Worm (Caenorhabditis elegans) whole organism, L3 larva: ENCODE measurements around the gene pus-1.

ENCODE experiments used
- R02D3.7 ChIP-seq: fragments of 150-350 bp; optimal IDR thresholded peaks from 2 replicates; lab custom pipeline; 2014; ENCODE audit warnings: missing biosample characterization, missing genetic modification characterization
- ZK546.5 ChIP-seq: sonication (generic microtip); optimal IDR thresholded peaks from 2 replicates; lab custom pipeline; 2017; ENCODE audit warnings: missing biosample characterization, missing genetic modification characterization
- aly-2 ChIP-seq: fragments of 150-350 bp; optimal IDR thresholded peaks from 2 replicates; lab custom pipeline; 2014; ENCODE audit warnings: missing biosample characterization, missing genetic modification characterization
- ceh-28 ChIP-seq: fragments of 150-350 bp; optimal IDR thresholded peaks from 2 replicates; lab custom pipeline; 2014; ENCODE audit warnings: missing biosample characterization, missing genetic modification reagents, missing genetic modification characterization
- ceh-82 ChIP-seq: fragments of 150-350 bp; optimal IDR thresholded peaks from 2 replicates; lab custom pipeline; 2014; ENCODE audit warnings: missing biosample characterization, missing genetic modification characterization
- ceh-9 ChIP-seq: sonication (generic microtip); optimal IDR thresholded peaks from 2 replicates; lab custom pipeline; 2018; ENCODE audit warnings: missing biosample characterization, missing genetic modification characterization
- daf-12 ChIP-seq: fragments of 150-350 bp; optimal IDR thresholded peaks from 2 replicates; lab custom pipeline; 2014; ENCODE audit warnings: missing biosample characterization, missing genetic modification reagents, missing genetic modification characterization
- egl-5 ChIP-seq: fragments of 150-350 bp; optimal IDR thresholded peaks from 2 replicates; lab custom pipeline; 2017; ENCODE audit warnings: missing biosample characterization, missing genetic modification reagents, missing genetic modification characterization, inconsistent platforms
- elt-1 ChIP-seq: fragments of 150-350 bp; optimal IDR thresholded peaks from 2 replicates; lab custom pipeline; 2014; ENCODE audit warnings: missing biosample characterization, missing genetic modification characterization
- elt-2 ChIP-seq: sonication (generic microtip); optimal IDR thresholded peaks from 2 replicates; lab custom pipeline; 2016; ENCODE audit warnings: missing genetic modification reagents, mild to moderate bottlenecking, missing genetic modification characterization, missing compliant biosample characterization
- elt-3 ChIP-seq, 3 experiments: fragments of 150-350 bp in 1 of 3; sonication (generic microtip) in 2 of 3; optimal IDR thresholded peaks; 2 replicates in 2 of 3; 4 replicates in 1 of 3; lab custom pipeline; 2014 to 2017; ENCODE audit warnings: missing biosample characterization in 3 of 3, missing genetic modification characterization in 3 of 3
- eor-1 ChIP-seq, 2 experiments: fragments of 150-350 bp; optimal IDR thresholded peaks; 2 replicates each; lab custom pipeline; 2014 to 2018; ENCODE audit warnings: missing biosample characterization in 2 of 2, missing genetic modification characterization in 2 of 2
- fkh-10 ChIP-seq: sonication (generic microtip); optimal IDR thresholded peaks from 2 replicates; lab custom pipeline; 2017; ENCODE audit warnings: missing biosample characterization, missing genetic modification reagents, missing genetic modification characterization
- fkh-2 ChIP-seq: fragments of 150-350 bp; optimal IDR thresholded peaks from 2 replicates; lab custom pipeline; 2014; ENCODE audit warnings: missing biosample characterization, missing genetic modification reagents, missing genetic modification characterization
- hmg-11 ChIP-seq: sonication (generic microtip); optimal IDR thresholded peaks from 2 replicates; lab custom pipeline; 2016; ENCODE audit warnings: missing genetic modification characterization, missing compliant biosample characterization
- jun-1 ChIP-seq: fragments of 150-350 bp; optimal IDR thresholded peaks from 2 replicates; lab custom pipeline; 2014; ENCODE audit warnings: missing biosample characterization, missing genetic modification reagents, missing genetic modification characterization
- lin-15B ChIP-seq: fragments of 150-350 bp; optimal IDR thresholded peaks from 2 replicates; lab custom pipeline; 2014; ENCODE audit warnings: missing biosample characterization, missing genetic modification characterization
- lin-39 ChIP-seq: fragments of 150-350 bp; optimal IDR thresholded peaks from 2 replicates; lab custom pipeline; 2018; ENCODE audit warnings: missing biosample characterization, missing genetic modification reagents, missing genetic modification characterization
- lsy-12 ChIP-seq: sonication (generic microtip); optimal IDR thresholded peaks from 2 replicates; lab custom pipeline; 2016; ENCODE audit warnings: mild to moderate bottlenecking, missing genetic modification characterization, missing compliant biosample characterization
- mdl-1 ChIP-seq: fragments of 150-350 bp; optimal IDR thresholded peaks from 2 replicates; lab custom pipeline; 2014; ENCODE audit warnings: missing biosample characterization, missing genetic modification characterization
- mml-1 ChIP-seq: fragments of 150-350 bp; sonication (generic microtip); optimal IDR thresholded peaks from 3 replicates; lab custom pipeline; 2014; ENCODE audit warnings: missing biosample characterization, missing genetic modification characterization
- nfya-1 ChIP-seq: sonication (generic microtip); optimal IDR thresholded peaks from 2 replicates; lab custom pipeline; 2017; ENCODE audit warnings: missing genetic modification characterization, mild to moderate bottlenecking, missing compliant biosample characterization, antibody characterized with exemption, moderate library complexity; ENCODE audit not compliant: insufficient read depth
- nhr-12 ChIP-seq: fragments of 150-350 bp; optimal IDR thresholded peaks from 2 replicates; lab custom pipeline; 2014; ENCODE audit warnings: missing biosample characterization, missing genetic modification characterization
- nhr-25 ChIP-seq: sonication (generic microtip); optimal IDR thresholded peaks from 2 replicates; lab custom pipeline; 2017; ENCODE audit warnings: missing biosample characterization, missing genetic modification characterization
- nhr-28 ChIP-seq: fragments of 150-350 bp; optimal IDR thresholded peaks from 2 replicates; lab custom pipeline; 2014; ENCODE audit warnings: missing biosample characterization, missing genetic modification characterization
- nhr-43 ChIP-seq: sonication (generic microtip); optimal IDR thresholded peaks from 2 replicates; lab custom pipeline; 2016; ENCODE audit warnings: mild to moderate bottlenecking, missing genetic modification characterization, missing compliant biosample characterization; ENCODE audit not compliant: poor library complexity, severe bottlenecking
- nhr-67 ChIP-seq: fragments of 150-350 bp; optimal IDR thresholded peaks from 2 replicates; lab custom pipeline; 2014; ENCODE audit warnings: missing biosample characterization, missing genetic modification characterization
- pha-4 ChIP-seq: fragments of 150-350 bp; optimal IDR thresholded peaks from 2 replicates; lab custom pipeline; 2014; ENCODE audit warnings: missing biosample characterization, missing genetic modification reagents, missing genetic modification characterization
- skn-1 ChIP-seq: fragments of 150-350 bp; optimal IDR thresholded peaks from 2 replicates; lab custom pipeline; 2014; ENCODE audit warnings: missing biosample characterization, missing genetic modification characterization
- tbx-2 ChIP-seq: sonication (generic microtip); optimal IDR thresholded peaks from 2 replicates; lab custom pipeline; 2016; ENCODE audit warnings: mild to moderate bottlenecking, missing genetic modification characterization, missing compliant biosample characterization
- unc-39 ChIP-seq: sonication (generic microtip); optimal IDR thresholded peaks from 4 replicates; lab custom pipeline; 2017; ENCODE audit warnings: missing biosample characterization, missing genetic modification characterization
- unc-62 ChIP-seq: fragments of 150-350 bp; sonication (generic microtip); optimal IDR thresholded peaks from 4 replicates; lab custom pipeline; 2014; ENCODE audit warnings: missing biosample characterization, missing genetic modification reagents, missing genetic modification characterization
- zag-1 ChIP-seq: fragments of 150-350 bp; optimal IDR thresholded peaks from 2 replicates; lab custom pipeline; 2014; ENCODE audit warnings: missing biosample characterization, missing genetic modification characterization
- ztf-11 ChIP-seq: fragments of 150-350 bp; optimal IDR thresholded peaks from 2 replicates; lab custom pipeline; 2014; ENCODE audit warnings: missing biosample characterization, missing genetic modification characterization

The pus-1 gene

ce11 chrV:16774428-16774827 lies 20.3 kb downstream of the pus-1 start:
- TF ChIP-seq nhr-67 (tag; lab: Kevin White, UChicago) (no peak), jun-1 (tag; lab: Kevin White, UChicago) (no peak), nhr-25 (tag; lab: Kevin White, UChicago) (peak; percentile 34), ceh-82 (tag; lab: Kevin White, UChicago) (no peak), mml-1 (tag; lab: Kevin White, UChicago) (no peak), hmg-11 (no peak), eor-1 (tag; optimal IDR thresholded peaks at IDR 0.05; lab: Kevin White, UChicago) (no peak)
- TF ChIP-seq, all 47 proteins: peak for 1

ce11 chrV:16759937-16760336 lies 34.8 kb downstream of the pus-1 start:
- TF ChIP-seq nhr-12 (tag; lab: Kevin White, UChicago) (no peak), unc-39 (no peak), nhr-28 (no peak), tbx-2 (tag; lab: Kevin White, UChicago) (no peak), unc-62 (GFP tag; lab: Kevin White, UChicago) (no peak), mdl-1 (tag; lab: Kevin White, UChicago) (no peak), nfya-1 (no peak), lin-15B (tag; lab: Kevin White, UChicago) (no peak), egl-5 (tag; lab: Kevin White, UChicago) (no peak), elt-2 (no peak), ceh-9 (tag; lab: Kevin White, UChicago) (no peak), eor-1 (tag; optimal IDR thresholded peaks at IDR 0.05; lab: Kevin White, UChicago) (no peak), jun-1 (tag; lab: Kevin White, UChicago) (no peak), daf-12 (no peak), ceh-82 (tag; lab: Kevin White, UChicago) (no peak)

- TF ChIP-seq ztf-11 (tag; lab: Kevin White, UChicago) (no peak), elt-1 (tag; lab: Kevin White, UChicago) (no peak), nfya-1 (peak; percentile 75), elt-3 (tag; optimal IDR thresholded peaks at IDR 0.05; lab: Kevin White, UChicago) (no peak)
Measured at ce11 chrV:16756166-16756565, 38.6 kb downstream of the pus-1 start.

DNA sequence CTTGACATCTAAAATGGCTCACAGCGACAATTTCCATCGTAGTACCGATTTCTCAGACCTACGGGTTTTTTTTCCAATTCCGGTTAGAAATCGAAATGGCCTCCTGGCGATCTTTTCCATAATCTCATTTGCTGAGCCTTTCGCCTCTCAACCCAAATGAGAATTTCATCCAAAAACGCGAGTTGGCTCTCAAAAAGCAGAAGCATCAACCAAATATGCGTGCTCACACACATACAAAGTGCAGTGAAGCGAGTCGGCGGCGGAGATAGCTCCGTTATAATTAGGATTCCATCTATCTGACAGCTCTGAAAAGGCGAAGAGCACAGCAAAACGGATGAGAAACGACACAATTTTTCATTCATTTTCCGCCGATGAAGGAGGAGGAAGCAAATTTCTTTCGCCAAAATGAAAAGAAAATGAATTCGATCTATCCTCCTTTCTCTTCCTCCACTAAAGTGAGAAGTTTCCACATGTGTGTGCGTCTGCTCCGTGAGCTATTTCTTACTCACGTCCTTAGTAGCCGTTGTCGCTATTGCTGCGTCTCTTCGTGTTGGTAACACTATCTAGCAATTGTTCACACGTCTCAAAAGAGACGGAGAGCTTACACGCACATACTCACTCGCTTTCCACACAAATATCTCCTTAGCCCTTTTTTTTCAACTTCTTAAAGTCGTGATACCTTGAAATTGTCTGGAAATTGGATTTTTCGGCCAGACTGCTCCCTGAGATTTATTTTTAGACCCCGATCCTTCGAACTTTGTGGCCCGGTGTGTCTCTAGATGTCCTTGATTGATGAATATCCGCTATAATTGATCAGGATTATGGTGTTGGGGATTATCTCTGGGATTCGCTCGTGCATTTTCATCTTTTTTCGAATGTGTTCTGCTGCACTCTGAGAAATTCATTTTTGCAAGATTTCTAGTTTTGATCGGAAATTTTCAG lies 42.4 kb downstream of the pus-1 start:
- TF ChIP-seq hmg-11 (peak; percentile 35), fkh-10 (GFP tag; lab: Kevin White, UChicago) (peak; percentile 27), nfya-1 (peak; percentile 21), pha-4 (tag; lab: Kevin White, UChicago) (no peak), tbx-2 (tag; lab: Kevin White, UChicago) (no peak)
- TF ChIP-seq, all 47 proteins: peak for 3

- TF ChIP-seq nhr-43 (tag; lab: Kevin White, UChicago) (no peak), ceh-9 (tag; lab: Kevin White, UChicago) (no peak), nhr-67 (tag; lab: Kevin White, UChicago) (no peak), ztf-11 (tag; lab: Kevin White, UChicago) (no peak), R02D3.7 (tag; lab: Kevin White, UChicago) (no peak), ceh-28 (no peak), ZK546.5 (tag; lab: Kevin White, UChicago) (no peak), pha-4 (tag; lab: Kevin White, UChicago) (no peak), unc-39 (no peak), lsy-12 (tag; lab: Kevin White, UChicago) (no peak), zag-1 (tag; lab: Kevin White, UChicago) (no peak), skn-1 (tag; lab: Kevin White, UChicago) (no peak), elt-3 (tag; optimal IDR thresholded peaks at IDR 0.05; lab: Kevin White, UChicago) (no peak), fkh-2 (tag; lab: Kevin White, UChicago) (no peak), daf-12 (no peak), lin-39 (tag; lab: Kevin White, UChicago) (no peak), aly-2 (tag; lab: Kevin White, UChicago) (no peak), egl-5 (tag; lab: Kevin White, UChicago) (no peak)
Measured at ce11 chrV:16749473-16749872, 45.3 kb downstream of the pus-1 start.
